Fruit fly (Drosophila melanogaster): ENCODE results near the gene mRpS6.

mRpS6 gene

DNA sequence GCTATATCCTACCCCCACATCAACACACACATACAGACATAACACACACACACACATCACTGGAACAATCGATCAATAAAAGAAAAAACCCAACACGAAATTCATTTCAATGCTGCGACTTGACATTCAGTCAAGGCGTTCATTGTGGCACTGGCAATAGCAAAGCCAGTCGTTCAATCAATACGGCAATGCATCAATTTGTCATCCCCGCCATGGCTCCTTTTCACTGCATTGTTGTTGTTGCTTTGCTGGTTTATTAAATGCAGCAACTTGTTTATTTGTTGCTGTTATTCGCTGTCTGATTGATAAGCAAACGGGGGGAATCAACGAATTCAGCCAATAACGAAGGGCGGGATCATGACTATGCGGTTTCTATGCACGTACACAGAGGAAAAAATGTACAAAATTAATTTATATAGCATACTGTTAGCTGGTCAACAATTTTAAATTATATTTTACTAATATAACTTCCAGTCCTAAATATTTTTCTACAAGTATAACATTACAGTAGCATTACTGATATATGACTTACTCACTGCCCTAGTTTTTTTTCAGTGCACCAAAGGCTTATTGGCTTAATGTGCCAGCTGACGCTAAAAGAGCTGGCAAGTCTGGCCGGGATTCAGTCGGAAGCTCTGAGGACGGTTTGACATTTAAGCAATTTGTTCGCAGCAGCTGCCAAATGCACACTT is 11.5 kb downstream of the mRpS6 start (continued):
- no peak for TF ChIP-seq CG5180 (GFP tag; optimal IDR thresholded peaks at IDR 0.05)
- no peak for TF ChIP-seq cg (GFP tag; optimal IDR thresholded peaks at IDR 0.05)
- peak; percentile 21; the same call in 1 of the 2 replicates for TF ChIP-seq CG8765 (GFP tag; IDR thresholded peaks at IDR 0.05)
- TF ChIP-seq CG18476 (GFP tag; optimal IDR thresholded peaks at IDR 0.05) = no peak
- TF ChIP-seq pita (GFP tag; optimal IDR thresholded peaks at IDR 0.05) = no peak
- peak; percentile 57 for TF ChIP-seq Xrp1 (GFP tag; IDR thresholded peaks at IDR 0.05)
- peak; percentile 78 for TF ChIP-seq Med (GFP tag)
- TF ChIP-seq CG31441 (GFP tag; IDR thresholded peaks at IDR 0.05) = 0 out of 2 replicates have a peak, but pooled peaks have one; percentile 21
- no peak for TF ChIP-seq tin (GFP tag; optimal IDR thresholded peaks at IDR 0.05)
- TF ChIP-seq CG15011 (GFP tag; optimal IDR thresholded peaks at IDR 0.05) = no peak
- no peak for TF ChIP-seq tio (GFP tag; optimal IDR thresholded peaks at IDR 0.05)
- 0 out of 2 replicates have a peak, but pooled peaks have one; percentile 16 for TF ChIP-seq sisA (GFP tag; IDR thresholded peaks at IDR 0.05)
- TF ChIP-seq slp2 (GFP tag; optimal IDR thresholded peaks at IDR 0.05) = no peak
- no peak for TF ChIP-seq CG2199 (GFP tag; IDR thresholded peaks at IDR 0.05)
- no peak for TF ChIP-seq kni (GFP tag; optimal IDR thresholded peaks at IDR 0.05)
- TF ChIP-seq jigr1 (GFP tag; IDR thresholded peaks at IDR 0.05) = no peak
- no peak for TF ChIP-seq pum (GFP tag; optimal IDR thresholded peaks at IDR 0.05)
- no peak for TF ChIP-seq CG34422 (GFP tag; IDR thresholded peaks at IDR 0.05)
- TF ChIP-seq aop (GFP tag; IDR thresholded peaks at IDR 0.05) = no peak
- no peak for TF ChIP-seq mam (GFP tag; optimal IDR thresholded peaks at IDR 0.05)
- TF ChIP-seq jing (GFP tag; optimal IDR thresholded peaks at IDR 0.05) = no peak
- TF ChIP-seq CG12769 (tag; optimal IDR thresholded peaks at IDR 0.05) = no peak
- TF ChIP-seq CG12236 (GFP tag; optimal IDR thresholded peaks at IDR 0.05) = no peak
- no peak for TF ChIP-seq insv (GFP tag; optimal IDR thresholded peaks at IDR 0.05)
- TF ChIP-seq Hey (tag; optimal IDR thresholded peaks at IDR 0.05) = no peak
- peak in 1 of 2 experiments; percentile 1 for TF ChIP-seq dpn (GFP tag; optimal IDR thresholded peaks at IDR 0.05)
- no peak for TF ChIP-seq CG17612 (GFP tag; IDR thresholded peaks at IDR 0.05)
- no peak for TF ChIP-seq tx (GFP tag; optimal IDR thresholded peaks at IDR 0.05)
- TF ChIP-seq Doc3 (GFP tag; IDR thresholded peaks at IDR 0.05; ENCODE audit: partially characterized antibody) = no peak
- TF ChIP-seq BtbVII (GFP tag; optimal IDR thresholded peaks at IDR 0.05) = no peak
- no peak for TF ChIP-seq Drgx (GFP tag; IDR thresholded peaks at IDR 0.05)
- TF ChIP-seq gem (tag; optimal IDR thresholded peaks at IDR 0.05) = peak; percentile 65
- TF ChIP-seq Bdp1 (GFP tag; optimal IDR thresholded peaks at IDR 0.05) = no peak
- TF ChIP-seq CG8359 (GFP tag; optimal IDR thresholded peaks at IDR 0.05; ENCODE audit: borderline replicate concordance) = no peak
- no peak for TF ChIP-seq Stat92E (GFP tag; optimal IDR thresholded peaks at IDR 0.05)
- no peak for TF ChIP-seq D19B (GFP tag; optimal IDR thresholded peaks at IDR 0.05)
- no peak for TF ChIP-seq HmgD (GFP tag; optimal IDR thresholded peaks at IDR 0.05)
- no peak for TF ChIP-seq sob (GFP tag; IDR thresholded peaks at IDR 0.05)
- TF ChIP-seq disco-r (GFP tag; optimal IDR thresholded peaks at IDR 0.05) = no peak
- TF ChIP-seq NC2α (GFP tag; optimal IDR thresholded peaks at IDR 0.05) = no peak
- TF ChIP-seq bab2 (GFP tag; optimal IDR thresholded peaks at IDR 0.05) = no peak
- TF ChIP-seq Ssrp (tag; optimal IDR thresholded peaks at IDR 0.05) = peak; percentile 0
- peak; percentile 20 for TF ChIP-seq CG30403 (GFP tag; optimal IDR thresholded peaks at IDR 0.05)
- TF ChIP-seq chm (GFP tag; IDR thresholded peaks at IDR 0.05) = no peak
- no peak for TF ChIP-seq Elba2 (GFP tag; optimal IDR thresholded peaks at IDR 0.05)
- TF ChIP-seq CG2678 (tag; optimal IDR thresholded peaks at IDR 0.05) = no peak
- TF ChIP-seq Hmr (GFP tag; optimal IDR thresholded peaks at IDR 0.05) = no peak
- no peak for TF ChIP-seq ara (GFP tag; IDR thresholded peaks at IDR 0.05)
- TF ChIP-seq gcm (GFP tag; optimal IDR thresholded peaks at IDR 0.05) = no peak
- peak; percentile 37; the same call in 1 of the 2 replicates for TF ChIP-seq esg (GFP tag; conservative IDR thresholded peaks at IDR 0.05)
